Worm (Caenorhabditis elegans) whole organism, young adult: ENCODE results near the gene tsp-14.

Experiments used
- B0336.3 ChIP-seq: fragments of 200-800 bp; sonication (Bioruptor generic); IDR thresholded peaks from 2 replicates; pipeline ENCODE4 v1.3.6; 2022; ENCODE audit warnings: missing genetic modification characterization, missing compliant biosample characterization
- Y53G8AR.9 ChIP-seq: fragments of 200-800 bp; sonication (Bioruptor generic); conservative IDR thresholded peaks from 2 replicates; pipeline ENCODE4 v1.3.6; 2022; ENCODE audit warnings: missing genetic modification reagents, missing genetic modification characterization, missing compliant biosample characterization
- ama-1 ChIP-seq, 3 experiments: fragments of 150-350 bp in 1 of 3; sonication (generic microtip) in 2 of 3; optimal IDR thresholded peaks; 2 replicates each; lab custom pipeline; 2014 to 2018; ENCODE audit warnings: missing biosample characterization in 2 of 3, missing genetic modification characterization in 2 of 3, missing genetic modification reagents in 2 of 3
- bed-2 ChIP-seq: fragments of 200-800 bp; sonication (Bioruptor generic); IDR thresholded peaks from 2 replicates; pipeline ENCODE4 v1.3.6; 2022; ENCODE audit warnings: missing genetic modification reagents, missing genetic modification characterization, missing compliant biosample characterization
- ceh-91 ChIP-seq: fragments of 200-800 bp; sonication (Bioruptor generic); IDR thresholded peaks from 2 replicates; pipeline ENCODE4 v1.3.6; 2022; ENCODE audit warnings: missing genetic modification reagents, missing genetic modification characterization, missing compliant biosample characterization
- fkh-3 ChIP-seq: sonication (generic microtip); optimal IDR thresholded peaks from 2 replicates; lab custom pipeline; 2016; ENCODE audit warnings: mild to moderate bottlenecking, missing genetic modification characterization, missing compliant biosample characterization
- hlh-26 ChIP-seq: fragments of 200-800 bp; sonication (Bioruptor generic); conservative IDR thresholded peaks from 2 replicates; pipeline ENCODE4 v1.3.6; 2022; ENCODE audit warnings: missing genetic modification reagents, missing genetic modification characterization, missing compliant biosample characterization
- lin-35 ChIP-seq, 3 experiments: fragments of 150-350 bp in 2 of 3; sonication (generic microtip) in 1 of 3; optimal IDR thresholded peaks; 2 replicates each; lab custom pipeline; 2014 to 2018; ENCODE audit warnings: missing biosample characterization in 3 of 3, missing genetic modification characterization in 3 of 3, missing genetic modification reagents in 3 of 3
- pha-4 ChIP-seq: fragments of 150-350 bp; sonication (generic microtip); optimal IDR thresholded peaks from 2 replicates; lab custom pipeline; 2014; ENCODE audit warnings: missing biosample characterization, missing genetic modification reagents, missing genetic modification characterization
- tbx-9 ChIP-seq: sonication (generic microtip); optimal IDR thresholded peaks from 2 replicates; lab custom pipeline; 2016; ENCODE audit warnings: borderline replicate concordance, missing genetic modification characterization, inconsistent platforms, missing compliant biosample characterization
- tlf-1 ChIP-seq: fragments of 200-800 bp; sonication (Bioruptor generic); optimal IDR thresholded peaks from 2 replicates; lab custom pipeline; 2018; ENCODE audit warnings: mild to moderate bottlenecking, missing genetic modification characterization, missing compliant biosample characterization
- unc-62 ChIP-seq: fragments of 150-350 bp; optimal IDR thresholded peaks from 2 replicates; lab custom pipeline; 2014; ENCODE audit warnings: missing biosample characterization, missing genetic modification reagents, missing genetic modification characterization

ce11 chrX:4853060-4853459 lies 23.7 kb downstream of the tsp-14 start, which contains the start of gene F39C12.1:
- TF ChIP-seq pha-4 (tag; lab: Kevin White, UChicago) = no peak
- TF ChIP-seq hlh-26 (GFP tag; lab: Robert Waterston, UW) = no peak
- no peak for TF ChIP-seq tbx-9
- no peak for TF ChIP-seq tlf-1 (GFP tag; lab: Kevin White, UChicago)
- no peak for TF ChIP-seq unc-62 (GFP tag; lab: Kevin White, UChicago)
- no peak for TF ChIP-seq Y53G8AR.9
- TF ChIP-seq ama-1 (optimal IDR thresholded peaks at IDR 0.05; lab: Kevin White, UChicago) = no peak
- TF ChIP-seq ama-1 (GFP tag; optimal IDR thresholded peaks at IDR 0.05; lab: Kevin White, UChicago) = no peak
- TF ChIP-seq bed-2 (GFP tag; lab: Robert Waterston, UW) = no peak
- no peak for TF ChIP-seq B0336.3 (GFP tag; lab: Robert Waterston, UW)
- no peak for TF ChIP-seq fkh-3 (tag; lab: Kevin White, UChicago)
- no peak for TF ChIP-seq lin-35 (GFP tag; optimal IDR thresholded peaks at IDR 0.05; lab: Kevin White, UChicago)
- no peak for TF ChIP-seq ceh-91 (GFP tag; lab: Robert Waterston, UW)
